Worm (Caenorhabditis elegans): ENCODE data around the gene Y56A3A.33.

Gene Y56A3A.33

DNA sequence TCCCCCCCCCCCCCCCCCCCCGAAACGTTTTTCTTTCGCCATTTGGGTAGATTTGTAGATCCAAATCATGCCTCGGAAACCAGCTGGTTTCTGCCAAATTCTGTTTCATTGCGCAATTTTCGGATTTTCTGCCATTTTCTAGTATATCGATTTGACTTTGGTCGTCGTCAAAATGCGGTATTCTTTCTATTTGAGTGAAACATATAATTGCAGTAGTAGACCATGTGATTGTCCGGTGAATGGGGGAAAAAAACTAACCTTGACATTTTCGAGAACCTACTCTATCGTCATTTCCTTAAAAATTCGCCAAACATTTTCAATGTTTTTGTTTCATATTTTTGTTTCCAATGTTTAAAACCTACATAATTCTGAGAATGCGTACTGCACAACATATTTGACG is 12.9 kb upstream of the Y56A3A.33 start:
- TF ChIP-seq hlh-30 (tag; optimal IDR thresholded peaks at IDR 0.05; ENCODE audit: insufficient read depth) (peak; percentile 8), hlh-11 (tag; optimal IDR thresholded peaks at IDR 0.05) (peak; percentile 14), rbr-2 (tag; optimal IDR thresholded peaks at IDR 0.05) (no peak), nhr-111 (GFP tag; optimal IDR thresholded peaks at IDR 0.05) (no peak), lin-15B (tag; optimal IDR thresholded peaks at IDR 0.05) (no peak), unc-62 (GFP tag; optimal IDR thresholded peaks at IDR 0.05 in 1 of 2) (peak in 1 of 2 experiments; percentile 94), unc-62 (tag; optimal IDR thresholded peaks at IDR 0.05) (no peak), ceh-62 (tag; optimal IDR thresholded peaks at IDR 0.05) (no peak), saeg-2 (GFP tag; IDR thresholded peaks at IDR 0.05) (no peak), T26A8.4 (GFP tag; IDR thresholded peaks at IDR 0.05) (no peak), daf-12 (tag; optimal IDR thresholded peaks at IDR 0.05) (no peak), nhr-25 (tag; optimal IDR thresholded peaks at IDR 0.05; ENCODE audit: borderline replicate concordance, insufficient read depth) (peak; percentile 50), T20F7.1 (GFP tag; optimal IDR thresholded peaks at IDR 0.05) (no peak), aha-1 (tag) (peak; percentile 35), duxl-1 (tag; optimal IDR thresholded peaks at IDR 0.05; ENCODE audit: poor library complexity) (no peak), unc-130 (GFP tag; optimal IDR thresholded peaks at IDR 0.05) (no peak), spr-1 (tag; optimal IDR thresholded peaks at IDR 0.05) (no peak), nhr-11 (tag; optimal IDR thresholded peaks at IDR 0.05) (no peak)

ce11 chrIII:12015183-12015582 is 12.4 kb upstream of the Y56A3A.33 start:
- TF ChIP-seq dpl-1 (GFP tag; optimal IDR thresholded peaks at IDR 0.05) (no peak), F49E8.2 (tag; optimal IDR thresholded peaks at IDR 0.05; ENCODE audit: borderline replicate concordance) (no peak), ceh-44 (GFP tag; IDR thresholded peaks at IDR 0.05) (no peak), ZK337.2 (GFP tag; IDR thresholded peaks at IDR 0.05) (no peak), nhr-25 (tag; optimal IDR thresholded peaks at IDR 0.05; ENCODE audit: borderline replicate concordance, insufficient read depth) (no peak), ctbp-1 (GFP tag; IDR thresholded peaks at IDR 0.05) (no peak), arid-1 (GFP tag; conservative IDR thresholded peaks at IDR 0.05) (no peak), ceh-32 (tag; optimal IDR thresholded peaks at IDR 0.05; ENCODE audit: poor library complexity) (no peak), fos-1 (tag; optimal IDR thresholded peaks at IDR 0.05) (no peak), jun-1 (tag; optimal IDR thresholded peaks at IDR 0.05) (no peak), unc-39 (tag; optimal IDR thresholded peaks at IDR 0.05) (no peak), Y48G9A.11 (GFP tag; IDR thresholded peaks at IDR 0.05) (no peak), Y75B8A.6 (GFP tag; IDR thresholded peaks at IDR 0.05) (no peak), nhr-48 (tag; optimal IDR thresholded peaks at IDR 0.05) (no peak), Y5F2A.4 (GFP tag; optimal IDR thresholded peaks at IDR 0.05) (no peak), lin-13 (GFP tag; optimal IDR thresholded peaks at IDR 0.05) (no peak), dve-1 (tag; optimal IDR thresholded peaks at IDR 0.05; ENCODE audit: insufficient read depth) (no peak)

DNA sequence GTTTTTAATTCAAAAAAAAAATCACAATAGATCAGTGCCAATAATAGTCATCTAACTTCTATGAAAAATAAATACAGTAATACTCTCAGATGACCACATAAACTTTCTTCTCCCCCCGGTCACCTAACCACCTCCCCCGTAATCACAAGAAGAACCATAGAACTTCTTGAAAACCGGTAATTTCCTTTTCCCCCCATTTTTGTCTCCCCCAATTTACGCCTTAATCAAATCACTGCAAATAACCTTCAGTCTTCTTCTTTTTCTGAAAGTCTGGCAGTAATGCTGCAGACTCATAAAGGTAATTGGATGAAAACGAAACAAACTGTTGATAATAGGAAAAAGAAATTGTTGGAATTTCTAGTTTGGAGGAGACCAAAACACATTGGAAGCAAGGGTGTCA is 11.8 kb upstream of the Y56A3A.33 start:
- no peak for TF ChIP-seq pha-4 (GFP tag; IDR thresholded peaks at IDR 0.05)
- TF ChIP-seq pha-4 (tag; optimal IDR thresholded peaks at IDR 0.05) = no peak
- no peak for TF ChIP-seq madf-9 (GFP tag; conservative IDR thresholded peaks at IDR 0.05)
- TF ChIP-seq dmd-8 (GFP tag; IDR thresholded peaks at IDR 0.05) = no peak
- TF ChIP-seq dve-1 (tag; optimal IDR thresholded peaks at IDR 0.05; ENCODE audit: insufficient read depth) = no peak
- no peak for TF ChIP-seq F37D6.2 (tag; optimal IDR thresholded peaks at IDR 0.05)
- TF ChIP-seq mdt-29 (GFP tag; IDR thresholded peaks at IDR 0.05) = no peak
- no peak for TF ChIP-seq ceh-44 (GFP tag; IDR thresholded peaks at IDR 0.05)
